Fruit fly (Drosophila melanogaster) whole organism: ENCODE data around the gene Adhr.

ENCODE experiments used
- CG8478 ChIP-seq: fragments of >200 bp; optimal IDR thresholded peaks from 2 replicates; lab custom pipeline; 2018; ENCODE audit warnings: inconsistent platforms
- Dll ChIP-seq: fragments of >200 bp; optimal IDR thresholded peaks from 2 replicates; lab custom pipeline; 2017
- EcR ChIP-seq, 2 experiments: fragments of >200 bp; optimal IDR thresholded peaks; 2 replicates each; lab custom pipeline; 2017; ENCODE audit warnings: missing biosample characterization in 2 of 2, missing genetic modification characterization in 2 of 2, missing genetic modification reagents in 2 of 2
- pan ChIP-seq: fragments of >200 bp; optimal IDR thresholded peaks from 2 replicates; lab custom pipeline; 2017
- psq ChIP-seq: fragments of >200 bp; optimal IDR thresholded peaks from 2 replicates; lab custom pipeline; 2017
- usp ChIP-seq: fragments of >200 bp; optimal IDR thresholded peaks from 2 replicates; lab custom pipeline; 2017; ENCODE audit warnings: missing biosample characterization, missing genetic modification characterization, mixed read lengths

Gene Adhr

DNA sequence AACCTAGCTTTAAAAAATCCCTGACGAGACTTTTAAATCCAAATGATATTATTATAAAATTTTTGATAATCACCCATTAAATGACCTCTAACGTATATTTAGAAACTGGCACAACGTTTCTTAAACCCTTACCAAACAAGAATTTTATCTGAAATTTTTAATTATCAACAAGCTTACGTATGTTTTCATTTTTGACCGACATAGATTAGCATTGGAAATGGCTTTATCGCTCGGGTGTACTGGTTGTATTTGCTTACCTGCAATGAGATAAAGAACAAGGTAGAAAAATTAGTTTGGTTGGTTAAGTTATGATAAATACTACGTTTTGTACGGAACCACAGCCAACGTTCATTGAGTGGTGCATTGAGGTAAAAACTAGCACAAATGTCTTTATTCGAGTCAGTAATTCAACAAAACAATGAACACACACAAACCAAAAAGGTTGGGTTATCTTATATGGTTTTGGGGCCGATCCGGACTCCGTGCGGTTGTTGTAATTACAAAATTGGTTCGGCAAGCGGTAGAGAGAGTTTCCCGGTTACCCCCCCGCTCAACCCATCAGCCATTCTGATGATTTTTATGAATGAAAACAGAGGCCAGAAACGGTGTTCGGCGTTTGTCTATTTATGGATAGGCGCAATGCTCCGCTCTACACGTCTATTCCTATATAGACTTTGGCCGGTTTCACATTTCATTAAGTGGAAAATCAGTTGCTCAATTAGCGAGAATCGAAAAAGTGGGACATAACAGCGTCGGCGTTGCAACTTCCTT is 40.9 kb downstream of the Adhr start:
- no peak for TF ChIP-seq CG8478 (lab: Kevin White, UChicago)
- no peak for TF ChIP-seq Dll (lab: Kevin White, UChicago)
- no peak for TF ChIP-seq pan (lab: Kevin White, UChicago)
- TF ChIP-seq usp (GFP tag; lab: Kevin White, UChicago): no peak
- no peak for TF ChIP-seq EcR (GFP tag; optimal IDR thresholded peaks at IDR 0.05; lab: Kevin White, UChicago)
- TF ChIP-seq psq: no peak

DNA sequence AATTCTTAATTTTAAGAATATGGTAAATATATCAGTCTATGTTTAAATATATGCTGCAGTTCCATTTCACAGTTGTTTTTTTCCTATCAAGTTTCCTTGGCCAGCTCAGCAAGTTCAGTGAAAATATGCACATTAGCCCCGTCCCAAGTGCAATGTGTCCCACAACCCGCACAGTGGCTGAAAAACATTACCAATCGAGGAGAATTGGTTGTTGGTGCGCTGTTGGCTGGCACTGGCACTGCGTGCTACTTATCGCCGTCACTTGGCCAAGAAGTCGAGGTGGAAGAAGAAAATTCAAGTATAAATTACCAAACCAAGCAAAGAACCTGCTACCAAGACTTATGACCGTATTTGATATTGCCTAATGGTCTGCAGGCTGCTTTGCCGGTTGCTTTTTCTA is 43.5 kb downstream of the Adhr start:
- TF ChIP-seq EcR (GFP tag; optimal IDR thresholded peaks at IDR 0.05; lab: Kevin White, UChicago): no peak
- no peak for TF ChIP-seq psq
- TF ChIP-seq usp (GFP tag; lab: Kevin White, UChicago): no peak
- TF ChIP-seq Dll (lab: Kevin White, UChicago): no peak
- no peak for TF ChIP-seq pan (lab: Kevin White, UChicago)
- no peak for TF ChIP-seq CG8478 (lab: Kevin White, UChicago)

DNA sequence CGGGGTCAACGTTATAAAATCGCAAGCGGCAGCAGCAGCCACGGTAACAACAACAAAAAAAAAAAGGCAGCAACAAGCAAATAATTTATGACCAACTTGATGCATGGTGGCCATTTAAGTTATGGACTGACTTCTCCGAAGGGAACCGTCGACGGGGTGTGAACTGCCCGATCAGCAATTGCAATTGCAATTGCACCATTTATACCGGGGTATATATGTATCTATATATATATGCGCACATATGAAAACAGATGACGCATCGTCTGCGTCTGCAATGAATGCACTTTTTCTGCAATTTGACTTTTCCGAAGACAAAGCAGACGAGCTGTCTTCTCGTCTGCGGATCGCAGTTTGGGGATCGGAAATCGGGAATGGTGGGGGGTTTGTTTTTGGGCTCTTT is 47.8 kb downstream of the Adhr start:
- TF ChIP-seq pan (lab: Kevin White, UChicago) (no peak), usp (GFP tag; lab: Kevin White, UChicago) (no peak)

DNA sequence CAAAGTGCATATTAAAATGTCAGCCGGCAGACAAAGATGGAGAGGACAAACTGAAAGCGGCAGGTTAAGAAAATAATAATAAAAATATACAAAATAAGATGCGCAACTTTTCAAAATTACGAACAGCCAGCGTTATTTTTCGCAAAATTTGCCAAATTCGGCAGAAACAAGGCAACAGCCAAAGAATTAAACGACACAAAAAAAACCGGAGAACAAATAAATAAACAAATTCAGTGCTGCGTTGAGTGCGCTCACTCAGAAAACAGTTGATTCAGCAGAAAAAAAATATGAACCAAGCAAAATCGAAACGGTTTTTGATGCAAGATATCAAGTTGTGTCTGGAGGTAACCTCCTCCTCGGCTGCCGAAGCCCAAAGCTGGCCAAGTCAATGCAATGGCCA is 49.0 kb downstream of the Adhr start:
- TF ChIP-seq CG8478 (lab: Kevin White, UChicago) (no peak), usp (GFP tag; lab: Kevin White, UChicago) (no peak), psq (no peak), pan (lab: Kevin White, UChicago) (no peak), EcR (GFP tag; optimal IDR thresholded peaks at IDR 0.05; lab: Kevin White, UChicago) (no peak), Dll (lab: Kevin White, UChicago) (no peak)

DNA sequence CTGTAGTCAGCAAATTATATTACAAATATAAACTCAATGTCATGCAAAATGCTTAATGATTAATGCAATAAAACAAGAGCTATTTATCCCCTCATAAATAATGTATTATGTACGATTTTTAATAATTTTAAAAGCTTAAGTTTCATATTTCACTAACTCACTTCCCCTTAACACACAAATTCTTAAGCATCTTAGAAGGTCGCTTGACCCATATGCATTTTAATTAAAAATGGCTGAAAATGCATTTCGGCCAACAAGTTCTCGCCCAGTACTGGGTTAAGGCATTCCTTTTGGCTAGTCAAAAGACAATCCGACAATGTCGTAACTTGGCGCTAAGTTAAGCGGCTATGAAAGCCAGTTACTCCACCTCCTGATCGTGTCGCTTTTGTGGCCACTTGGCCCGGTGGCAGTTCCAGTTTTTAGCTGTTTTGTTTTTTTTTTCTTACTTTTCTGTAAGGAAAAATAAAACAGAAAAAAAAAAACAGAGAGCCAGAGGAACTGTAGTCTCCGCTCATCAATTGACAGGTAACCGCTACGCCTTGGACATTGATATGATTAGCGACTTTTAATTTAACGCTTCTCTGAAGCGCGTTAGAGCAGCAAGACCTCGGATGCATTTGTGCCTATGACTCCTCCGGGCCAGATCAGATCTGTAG is 49.7 kb downstream of the Adhr start:
- TF ChIP-seq usp (GFP tag; lab: Kevin White, UChicago) (no peak), EcR (GFP tag; optimal IDR thresholded peaks at IDR 0.05; lab: Kevin White, UChicago) (no peak), Dll (lab: Kevin White, UChicago) (no peak), pan (lab: Kevin White, UChicago) (no peak), psq (no peak), CG8478 (lab: Kevin White, UChicago) (no peak)

DNA sequence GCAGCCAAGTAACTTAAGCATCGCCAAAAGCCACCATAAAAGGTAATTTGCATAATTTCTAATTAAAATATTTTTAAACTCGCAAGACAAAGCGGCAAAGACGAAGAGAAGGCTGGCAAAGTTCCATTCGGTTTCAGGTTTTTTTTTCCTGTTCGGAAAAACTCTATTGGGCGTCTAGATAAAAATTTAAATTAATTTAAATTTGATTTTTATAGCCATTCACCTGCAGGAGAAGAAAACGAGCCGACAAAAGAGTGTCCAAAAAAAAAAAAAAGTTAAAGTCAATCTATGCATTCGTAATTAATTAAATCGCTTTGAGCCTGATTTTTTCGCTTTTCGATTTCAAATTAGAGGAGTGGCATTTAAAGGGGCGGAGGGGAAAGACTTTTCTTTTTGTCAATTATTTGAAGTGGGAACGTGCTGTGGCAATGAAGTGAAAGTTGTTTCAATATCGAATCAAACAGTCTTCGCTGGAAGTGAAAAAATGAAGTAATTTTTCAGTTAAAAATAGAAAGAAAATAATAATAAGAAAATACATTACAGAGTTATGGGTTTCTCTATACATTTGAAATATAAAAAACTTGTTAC is 53.0 kb downstream of the Adhr start:
- TF ChIP-seq Dll (lab: Kevin White, UChicago) (no peak), psq (no peak), EcR (GFP tag; optimal IDR thresholded peaks at IDR 0.05; lab: Kevin White, UChicago) (no peak), usp (GFP tag; lab: Kevin White, UChicago) (no peak), pan (lab: Kevin White, UChicago) (no peak), CG8478 (lab: Kevin White, UChicago) (no peak)
